Worm (Caenorhabditis elegans) whole organism, dauer: ENCODE data around the gene cox-16.

Experiments used
- unc-62 ChIP-seq: sonication (generic microtip); optimal IDR thresholded peaks from 2 replicates; lab custom pipeline; 2017; ENCODE audit warnings: missing biosample characterization, missing genetic modification reagents, missing genetic modification characterization

cox-16 gene

DNA sequence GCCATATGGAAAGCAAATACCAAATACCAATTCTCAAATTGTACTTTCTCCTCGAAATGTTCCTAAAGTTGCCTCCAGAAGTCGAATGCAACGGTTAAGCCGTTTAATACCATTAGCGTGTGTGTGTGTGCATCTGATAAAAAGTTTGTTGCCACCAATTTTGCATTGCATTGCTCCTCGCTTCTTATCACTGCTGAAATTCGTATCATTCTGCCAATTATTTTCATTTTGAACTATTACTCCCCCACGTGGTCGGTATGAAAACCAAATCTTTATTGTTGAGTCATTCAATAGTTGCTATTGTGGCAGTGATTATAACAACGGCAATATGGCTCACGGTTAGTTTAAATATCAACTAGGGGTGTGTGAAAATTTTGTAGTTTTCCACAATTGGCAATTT, 45.8 kb downstream of the cox-16 start, which contains the start of gene T05C3.6:
T05C3.6 (plus strand) TSS at position 241 of the 400 bp plus-strand sequence.
- no peak for TF ChIP-seq unc-62 (GFP tag; lab: Kevin White, UChicago)

DNA sequence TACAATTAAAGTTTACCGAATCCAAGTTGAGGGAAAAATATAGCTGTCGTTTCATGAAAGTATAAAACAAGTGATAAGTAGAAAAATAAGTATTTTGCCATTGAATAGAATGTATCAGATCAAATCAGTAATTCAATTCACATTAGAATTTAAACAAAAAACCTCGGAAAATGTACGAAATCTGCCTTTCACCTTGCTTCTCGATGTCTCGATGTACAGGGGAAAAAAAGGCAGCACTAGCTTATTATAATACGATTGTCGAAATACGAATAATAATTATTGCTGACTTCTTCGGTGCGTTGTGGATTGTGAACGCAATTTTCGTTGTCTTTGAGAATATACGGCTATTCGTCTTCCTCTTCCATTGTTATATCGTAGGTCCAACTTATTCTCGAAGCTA, 47.3 kb downstream of the cox-16 start, which contains the start of gene grl-18:
grl-18 (minus strand) TSS at position 101 of the 400 bp plus-strand sequence.
- no peak for TF ChIP-seq unc-62 (GFP tag; lab: Kevin White, UChicago)

DNA sequence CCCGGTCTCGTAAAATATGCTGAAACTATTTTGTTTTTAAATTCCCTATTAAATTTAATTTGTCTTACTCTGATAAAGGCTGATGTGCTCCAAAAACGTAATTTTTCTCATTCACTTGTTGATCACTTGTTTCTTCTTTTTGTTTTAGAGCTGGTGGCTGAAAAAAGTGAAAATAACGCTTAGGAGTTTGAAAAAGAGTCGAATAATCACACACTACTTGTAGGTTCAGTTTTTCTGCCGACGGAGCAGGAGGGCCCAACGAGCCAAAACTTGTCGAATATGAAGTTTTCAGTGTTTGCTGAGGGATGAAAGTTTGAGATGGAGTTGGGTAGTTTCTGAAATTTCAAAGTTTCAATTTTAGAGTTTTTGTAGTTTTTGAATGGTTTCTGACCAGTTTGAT, 48.9 kb downstream of the cox-16 start:
- no peak for TF ChIP-seq unc-62 (GFP tag; lab: Kevin White, UChicago)
